Worm (Caenorhabditis elegans) whole organism, mixed stage, embryonic: ENCODE data around the gene C32D5.8.

ENCODE experiments used
- ceh-83 ChIP-seq: fragments of 200-800 bp; sonication (Bioruptor generic); optimal IDR thresholded peaks from 2 replicates; lab custom pipeline; 2018; ENCODE audit warnings: mild to moderate bottlenecking, missing genetic modification characterization, missing compliant biosample characterization
- elt-1 ChIP-seq: sonication (generic microtip); optimal IDR thresholded peaks from 2 replicates; lab custom pipeline; 2017; ENCODE audit warnings: missing genetic modification characterization, mild to moderate bottlenecking, missing compliant biosample characterization, antibody characterized with exemption, moderate library complexity, borderline replicate concordance; ENCODE audit not compliant: insufficient read depth
- ham-2 ChIP-seq: fragments of 200-800 bp; sonication (Bioruptor generic); optimal IDR thresholded peaks from 2 replicates; lab custom pipeline; 2018; ENCODE audit warnings: mild to moderate bottlenecking, missing genetic modification characterization, missing compliant biosample characterization
- lin-13 ChIP-seq: fragments of 150-350 bp; optimal IDR thresholded peaks from 2 replicates; lab custom pipeline; 2014; ENCODE audit warnings: missing biosample characterization, missing genetic modification characterization
- lin-32 ChIP-seq: fragments of 200-800 bp; sonication (Bioruptor generic); optimal IDR thresholded peaks from 2 replicates; lab custom pipeline; 2018; ENCODE audit warnings: mild to moderate bottlenecking, missing genetic modification characterization, missing compliant biosample characterization
- lsy-2 ChIP-seq: fragments of 150-350 bp; optimal IDR thresholded peaks from 2 replicates; lab custom pipeline; 2014; ENCODE audit warnings: missing biosample characterization, missing genetic modification characterization
- mep-1 ChIP-seq: fragments of 150-350 bp; optimal IDR thresholded peaks from 2 replicates; lab custom pipeline; 2017; ENCODE audit warnings: missing biosample characterization, missing genetic modification reagents, missing genetic modification characterization, inconsistent platforms
- nhr-12 ChIP-seq: fragments of 150-350 bp; optimal IDR thresholded peaks from 2 replicates; lab custom pipeline; 2014; ENCODE audit warnings: missing biosample characterization, missing genetic modification characterization
- nhr-76 ChIP-seq: sonication (generic microtip); optimal IDR thresholded peaks from 2 replicates; lab custom pipeline; 2017; ENCODE audit warnings: missing biosample characterization, missing genetic modification characterization
- pha-4 ChIP-seq: fragments of 150-350 bp; optimal IDR thresholded peaks from 2 replicates; lab custom pipeline; 2018; ENCODE audit warnings: missing biosample characterization, missing genetic modification reagents, missing genetic modification characterization
- sptf-1 ChIP-seq: sonication (generic microtip); optimal IDR thresholded peaks from 2 replicates; lab custom pipeline; 2017; ENCODE audit warnings: mild to moderate bottlenecking, missing genetic modification characterization, moderate library complexity, missing compliant biosample characterization
- unc-39 ChIP-seq: fragments of 150-350 bp; optimal IDR thresholded peaks from 2 replicates; lab custom pipeline; 2014; ENCODE audit warnings: missing biosample characterization, missing genetic modification characterization
- unc-62 ChIP-seq: fragments of 150-350 bp; optimal IDR thresholded peaks from 2 replicates; lab custom pipeline; 2014; ENCODE audit warnings: missing biosample characterization, missing genetic modification reagents, missing genetic modification characterization

DNA sequence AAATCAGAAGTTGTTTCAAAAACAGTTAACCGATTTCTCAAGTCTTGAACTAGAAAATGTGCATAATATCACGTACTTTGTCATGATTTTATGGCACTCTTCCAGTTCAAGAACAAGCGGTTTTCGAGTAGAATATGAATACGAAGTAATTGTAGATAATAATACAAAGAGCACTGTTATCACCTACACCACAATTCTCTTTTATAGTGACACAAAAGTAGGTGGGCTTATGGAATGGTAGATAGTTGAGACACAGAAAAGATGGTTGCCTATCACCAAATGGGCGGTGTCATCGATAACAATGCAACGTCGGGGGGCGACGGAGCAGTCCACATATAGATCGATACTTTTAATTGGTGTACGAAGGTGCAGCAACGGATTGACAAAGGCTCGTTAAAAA lies 17.1 kb downstream of the C32D5.8 start:
- TF ChIP-seq lsy-2 (tag; lab: Kevin White, UChicago) (no peak), unc-39 (tag; lab: Kevin White, UChicago) (no peak), elt-1 (tag; lab: Kevin White, UChicago) (no peak), nhr-12 (tag; lab: Kevin White, UChicago) (no peak), mep-1 (tag; lab: Kevin White, UChicago) (no peak), unc-62 (no peak), lin-13 (tag; lab: Kevin White, UChicago) (no peak), ceh-83 (GFP tag; lab: Kevin White, UChicago) (no peak), sptf-1 (no peak), lin-32 (no peak), pha-4 (tag; lab: Kevin White, UChicago) (no peak), ham-2 (GFP tag; lab: Kevin White, UChicago) (no peak), nhr-76 (tag; lab: Kevin White, UChicago) (no peak)
